Worm (Caenorhabditis elegans) whole organism, L2 larva: ENCODE data around the gene ZK809.5.

Experiments used
- ama-1 ChIP-seq: fragments of 150-350 bp; optimal IDR thresholded peaks from 2 replicates; lab custom pipeline; 2018; ENCODE audit warnings: inconsistent platforms
- lin-11 ChIP-seq: fragments of 150-350 bp; sonication (generic microtip); optimal IDR thresholded peaks from 2 replicates; lab custom pipeline; 2014; ENCODE audit warnings: missing biosample characterization, missing genetic modification characterization, inconsistent platforms, mixed read lengths
- nhr-77 ChIP-seq: fragments of 150-350 bp; optimal IDR thresholded peaks from 2 replicates; lab custom pipeline; 2014; ENCODE audit warnings: missing biosample characterization, missing genetic modification characterization

DNA sequence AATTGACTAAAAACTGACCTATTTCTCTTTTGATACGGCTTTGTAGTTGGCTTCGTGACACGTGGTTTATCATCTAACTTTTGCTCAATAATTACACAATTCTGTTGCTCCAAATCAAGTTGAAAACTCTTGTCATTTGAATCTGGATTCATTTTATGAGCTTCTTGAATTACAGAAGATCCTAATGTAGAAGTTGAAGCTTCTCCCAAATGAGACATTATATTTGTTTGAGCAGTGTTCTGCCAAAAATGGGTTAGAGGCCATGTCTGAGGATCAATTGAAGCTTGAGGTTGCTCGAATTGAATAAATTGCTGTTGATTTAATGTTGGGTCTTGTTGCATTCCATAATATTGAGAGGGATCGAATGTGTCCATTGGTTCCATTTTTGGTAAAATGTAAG, 41.0 kb downstream of the ZK809.5 start:
- TF ChIP-seq nhr-77 (tag; lab: Kevin White, UChicago) (no peak), ama-1 (lab: Kevin White, UChicago) (no peak), lin-11 (tag; lab: Kevin White, UChicago) (no peak)
